Worm (Caenorhabditis elegans) whole organism, L3 larva: ENCODE results near the gene str-123.

Experiments used
- aly-2 ChIP-seq: fragments of 150-350 bp; optimal IDR thresholded peaks from 2 replicates; lab custom pipeline; 2014; ENCODE audit warnings: missing biosample characterization, missing genetic modification characterization
- ama-1 ChIP-seq: fragments of 150-350 bp; optimal IDR thresholded peaks from 2 replicates; lab custom pipeline; 2018
- ceh-16 ChIP-seq: sonication (generic microtip); optimal IDR thresholded peaks from 2 replicates; lab custom pipeline; 2017; ENCODE audit warnings: missing biosample characterization, missing genetic modification characterization
- ceh-82 ChIP-seq: fragments of 150-350 bp; optimal IDR thresholded peaks from 2 replicates; lab custom pipeline; 2014; ENCODE audit warnings: missing biosample characterization, missing genetic modification characterization
- daf-12 ChIP-seq: fragments of 150-350 bp; optimal IDR thresholded peaks from 2 replicates; lab custom pipeline; 2014; ENCODE audit warnings: missing biosample characterization, missing genetic modification reagents, missing genetic modification characterization
- egl-27 ChIP-seq: sonication (generic microtip); optimal IDR thresholded peaks from 4 replicates; lab custom pipeline; 2017; ENCODE audit warnings: missing biosample characterization, missing genetic modification reagents, missing genetic modification characterization
- egl-5 ChIP-seq: fragments of 150-350 bp; optimal IDR thresholded peaks from 2 replicates; lab custom pipeline; 2017; ENCODE audit warnings: missing biosample characterization, missing genetic modification reagents, missing genetic modification characterization, inconsistent platforms
- elt-2 ChIP-seq: sonication (generic microtip); optimal IDR thresholded peaks from 2 replicates; lab custom pipeline; 2016; ENCODE audit warnings: missing genetic modification reagents, mild to moderate bottlenecking, missing genetic modification characterization, missing compliant biosample characterization
- elt-3 ChIP-seq, 3 experiments: fragments of 150-350 bp in 1 of 3; sonication (generic microtip) in 2 of 3; optimal IDR thresholded peaks; 2 replicates in 2 of 3; 4 replicates in 1 of 3; lab custom pipeline; 2014 to 2017; ENCODE audit warnings: missing biosample characterization in 3 of 3, missing genetic modification characterization in 3 of 3
- eor-1 ChIP-seq, 2 experiments: fragments of 150-350 bp; optimal IDR thresholded peaks; 2 replicates each; lab custom pipeline; 2014 to 2018; ENCODE audit warnings: missing biosample characterization in 2 of 2, missing genetic modification characterization in 2 of 2
- fkh-2 ChIP-seq: fragments of 150-350 bp; optimal IDR thresholded peaks from 2 replicates; lab custom pipeline; 2014; ENCODE audit warnings: missing biosample characterization, missing genetic modification reagents, missing genetic modification characterization
- fos-1 ChIP-seq: fragments of 150-350 bp; optimal IDR thresholded peaks from 2 replicates; lab custom pipeline; 2014; ENCODE audit warnings: missing biosample characterization, missing genetic modification characterization
- lin-39 ChIP-seq: fragments of 150-350 bp; optimal IDR thresholded peaks from 2 replicates; lab custom pipeline; 2018; ENCODE audit warnings: missing biosample characterization, missing genetic modification reagents, missing genetic modification characterization
- lsy-12 ChIP-seq: sonication (generic microtip); optimal IDR thresholded peaks from 2 replicates; lab custom pipeline; 2016; ENCODE audit warnings: mild to moderate bottlenecking, missing genetic modification characterization, missing compliant biosample characterization
- mdl-1 ChIP-seq: fragments of 150-350 bp; optimal IDR thresholded peaks from 2 replicates; lab custom pipeline; 2014; ENCODE audit warnings: missing biosample characterization, missing genetic modification characterization
- nfya-1 ChIP-seq: sonication (generic microtip); optimal IDR thresholded peaks from 2 replicates; lab custom pipeline; 2017; ENCODE audit warnings: missing genetic modification characterization, mild to moderate bottlenecking, missing compliant biosample characterization, antibody characterized with exemption, moderate library complexity; ENCODE audit not compliant: insufficient read depth
- nhr-11 ChIP-seq: fragments of 150-350 bp; optimal IDR thresholded peaks from 2 replicates; lab custom pipeline; 2014; ENCODE audit warnings: missing biosample characterization, missing genetic modification characterization
- nhr-237 ChIP-seq: fragments of 150-350 bp; optimal IDR thresholded peaks from 2 replicates; lab custom pipeline; 2014; ENCODE audit warnings: missing biosample characterization, missing genetic modification characterization
- nhr-25 ChIP-seq: sonication (generic microtip); optimal IDR thresholded peaks from 2 replicates; lab custom pipeline; 2017; ENCODE audit warnings: missing biosample characterization, missing genetic modification characterization
- nhr-28 ChIP-seq: fragments of 150-350 bp; optimal IDR thresholded peaks from 2 replicates; lab custom pipeline; 2014; ENCODE audit warnings: missing biosample characterization, missing genetic modification characterization
- nhr-43 ChIP-seq: sonication (generic microtip); optimal IDR thresholded peaks from 2 replicates; lab custom pipeline; 2016; ENCODE audit warnings: mild to moderate bottlenecking, missing genetic modification characterization, missing compliant biosample characterization; ENCODE audit not compliant: poor library complexity, severe bottlenecking
- nhr-67 ChIP-seq: fragments of 150-350 bp; optimal IDR thresholded peaks from 2 replicates; lab custom pipeline; 2014; ENCODE audit warnings: missing biosample characterization, missing genetic modification characterization
- nhr-76 ChIP-seq: fragments of 150-350 bp; sonication (generic microtip); optimal IDR thresholded peaks from 5 replicates; lab custom pipeline; 2014; ENCODE audit warnings: missing biosample characterization, missing genetic modification characterization
- nhr-77 ChIP-seq: fragments of 150-350 bp; optimal IDR thresholded peaks from 2 replicates; lab custom pipeline; 2014; ENCODE audit warnings: missing biosample characterization, missing genetic modification characterization
- pqm-1 ChIP-seq: fragments of 150-350 bp; optimal IDR thresholded peaks from 2 replicates; lab custom pipeline; 2017; ENCODE audit warnings: missing biosample characterization, missing genetic modification characterization, inconsistent platforms
- sea-2 ChIP-seq: fragments of 150-350 bp; sonication (generic microtip); optimal IDR thresholded peaks from 4 replicates; lab custom pipeline; 2014; ENCODE audit warnings: missing biosample characterization, missing genetic modification reagents, missing genetic modification characterization
- tbx-2 ChIP-seq: sonication (generic microtip); optimal IDR thresholded peaks from 2 replicates; lab custom pipeline; 2016; ENCODE audit warnings: mild to moderate bottlenecking, missing genetic modification characterization, missing compliant biosample characterization
- unc-39 ChIP-seq: sonication (generic microtip); optimal IDR thresholded peaks from 4 replicates; lab custom pipeline; 2017; ENCODE audit warnings: missing biosample characterization, missing genetic modification characterization
- unc-62 ChIP-seq: fragments of 150-350 bp; sonication (generic microtip); optimal IDR thresholded peaks from 4 replicates; lab custom pipeline; 2014; ENCODE audit warnings: missing biosample characterization, missing genetic modification reagents, missing genetic modification characterization
- ztf-11 ChIP-seq: fragments of 150-350 bp; optimal IDR thresholded peaks from 2 replicates; lab custom pipeline; 2014; ENCODE audit warnings: missing biosample characterization, missing genetic modification characterization

str-123 gene

ce11 chrX:12761295-12761775 lies 28.8 kb upstream of the str-123 start:
- TF ChIP-seq nhr-76 (tag; lab: Kevin White, UChicago) (no peak), elt-2 (tag; lab: Kevin White, UChicago) (peak; percentile 61), ceh-82 (tag; lab: Kevin White, UChicago) (no peak), elt-3 (tag; optimal IDR thresholded peaks at IDR 0.05; lab: Kevin White, UChicago) (peak in 1 of 3 experiments; percentile 38), lin-39 (peak; percentile 41), nhr-67 (tag; lab: Kevin White, UChicago) (no peak), nhr-11 (tag; lab: Kevin White, UChicago) (no peak), egl-5 (tag; lab: Kevin White, UChicago) (no peak), nhr-25 (tag; lab: Kevin White, UChicago) (peak; percentile 47)

ce11 chrX:12761778-12762177 lies 28.4 kb upstream of the str-123 start, which contains the start of gene cept-1:
TSS of gene cept-1 (plus strand) at chrX:12762078.
- no peak for TF ChIP-seq eor-1 (tag; optimal IDR thresholded peaks at IDR 0.05; lab: Kevin White, UChicago)
- no peak for TF ChIP-seq ztf-11 (tag; lab: Kevin White, UChicago)
- no peak for TF ChIP-seq mdl-1
- TF ChIP-seq tbx-2 (tag; lab: Kevin White, UChicago), result no peak
- no peak for TF ChIP-seq egl-27 (tag; lab: Kevin White, UChicago)
- no peak for TF ChIP-seq lsy-12 (tag; lab: Kevin White, UChicago)
- TF ChIP-seq nhr-76 (tag; lab: Kevin White, UChicago), result no peak
- no peak for TF ChIP-seq ceh-82 (tag; lab: Kevin White, UChicago)
- no peak for TF ChIP-seq nhr-28 (tag; lab: Kevin White, UChicago)
- no peak for TF ChIP-seq nhr-237 (tag; lab: Kevin White, UChicago)
- TF ChIP-seq daf-12 (tag; lab: Kevin White, UChicago), result no peak
- TF ChIP-seq elt-2 (tag; lab: Kevin White, UChicago), result no peak
- no peak for TF ChIP-seq ceh-16 (tag; lab: Kevin White, UChicago)
- TF ChIP-seq unc-62 (GFP tag; lab: Kevin White, UChicago), result no peak
- no peak for TF ChIP-seq nhr-43 (tag; lab: Kevin White, UChicago)
- no peak for TF ChIP-seq ama-1 (lab: Kevin White, UChicago)
- TF ChIP-seq nhr-77 (tag; lab: Kevin White, UChicago), result no peak
- TF ChIP-seq, all 47 proteins: peak for 0

- TF ChIP-seq nfya-1 (tag; lab: Kevin White, UChicago), result no peak
- no peak for TF ChIP-seq nhr-237 (tag; lab: Kevin White, UChicago)
- TF ChIP-seq lin-39, result no peak
- no peak for TF ChIP-seq fkh-2 (tag; lab: Kevin White, UChicago)
- no peak for TF ChIP-seq nhr-67 (tag; lab: Kevin White, UChicago)
- TF ChIP-seq ceh-82 (tag; lab: Kevin White, UChicago), result no peak
- TF ChIP-seq, all 47 proteins: peak for 0
Observed at ce11 chrX:12764009-12764408, 26.1 kb upstream of the str-123 start.

- no peak for TF ChIP-seq nhr-28 (tag; lab: Kevin White, UChicago)
- TF ChIP-seq unc-39 (tag; lab: Kevin White, UChicago), result no peak
Observed at ce11 chrX:12769697-12770096, 20.4 kb upstream of the str-123 start, which contains the start of gene ilc-17.1. TSS of gene ilc-17.1 (minus strand) at chrX:12769797.

- TF ChIP-seq elt-2 (tag; lab: Kevin White, UChicago) (peak; percentile 73), pqm-1 (tag; lab: Kevin White, UChicago) (peak; percentile 72), eor-1 (tag; optimal IDR thresholded peaks at IDR 0.05; lab: Kevin White, UChicago) (no peak), sea-2 (no peak), mdl-1 (no peak), fos-1 (tag; lab: Kevin White, UChicago) (no peak), aly-2 (no peak)
Observed at ce11 chrX:12780674-12781073, 9.5 kb upstream of the str-123 start.
